Fruit fly (Drosophila melanogaster) whole organism, embryonic: Measurements from ENCODE around the gene Polr1C.

Experiments used
- Asciz ChIP-seq: fragments of 200-800 bp; sonication (Bioruptor generic); optimal IDR thresholded peaks from 2 replicates; lab custom pipeline; 2017; ENCODE audit warnings: missing biosample characterization, mild to moderate bottlenecking, missing genetic modification characterization, missing genetic modification reagents
- CG10209 ChIP-seq: fragments of 200-800 bp; sonication (Bioruptor generic); optimal IDR thresholded peaks from 3 replicates; lab custom pipeline; 2017; ENCODE audit warnings: missing biosample characterization, mild to moderate bottlenecking, missing genetic modification characterization, missing genetic modification reagents
- CG10462 ChIP-seq: fragments of 200-800 bp; sonication (Bioruptor generic); optimal IDR thresholded peaks from 2 replicates; lab custom pipeline; 2016; ENCODE audit warnings: missing biosample characterization, missing genetic modification characterization
- CG11560 ChIP-seq: fragments of 200-800 bp; sonication (Bioruptor generic); IDR thresholded peaks from 3 replicates; pipeline ENCODE4 v1.3.6; 2022; ENCODE audit warnings: missing biosample characterization, missing genetic modification characterization
- CG12299 ChIP-seq: fragments of 200-800 bp; sonication (Bioruptor generic); optimal IDR thresholded peaks from 2 replicates; lab custom pipeline; 2018; ENCODE audit warnings: missing biosample characterization, mild to moderate bottlenecking, missing genetic modification characterization
- CG13775 ChIP-seq: fragments of 200-800 bp; sonication (Bioruptor generic); optimal IDR thresholded peaks from 3 replicates; lab custom pipeline; 2017; ENCODE audit warnings: missing biosample characterization, mild to moderate bottlenecking, missing genetic modification characterization
- CG14965 ChIP-seq: fragments of 200-800 bp; sonication (Bioruptor generic); optimal IDR thresholded peaks from 2 replicates; lab custom pipeline; 2016; ENCODE audit warnings: missing biosample characterization, missing genetic modification characterization, borderline replicate concordance
- CG15269 ChIP-seq: fragments of 200-800 bp; sonication (Bioruptor generic); optimal IDR thresholded peaks from 2 replicates; lab custom pipeline; 2018; ENCODE audit warnings: missing biosample characterization, mild to moderate bottlenecking, missing genetic modification characterization, moderate library complexity
- CG17568 ChIP-seq: fragments of 200-800 bp; sonication (Bioruptor generic); optimal IDR thresholded peaks from 2 replicates; lab custom pipeline; 2018; ENCODE audit warnings: missing biosample characterization, mild to moderate bottlenecking, missing genetic modification characterization, moderate library complexity
- CG17802 ChIP-seq: fragments of 200-800 bp; sonication (Bioruptor generic); optimal IDR thresholded peaks from 2 replicates; lab custom pipeline; 2018; ENCODE audit warnings: missing biosample characterization, mild to moderate bottlenecking, missing genetic modification characterization, moderate library complexity
- CG1792 ChIP-seq: fragments of 200-800 bp; sonication (Bioruptor generic); optimal IDR thresholded peaks from 2 replicates; lab custom pipeline; 2016; ENCODE audit warnings: missing biosample characterization, missing genetic modification characterization
- CG18599 ChIP-seq: fragments of 200-800 bp; sonication (Bioruptor generic); optimal IDR thresholded peaks from 3 replicates; lab custom pipeline; 2017; ENCODE audit warnings: missing biosample characterization, missing genetic modification characterization, mild to moderate bottlenecking, moderate library complexity, missing genetic modification reagents
- CG3838 ChIP-seq: fragments of 200-800 bp; sonication (Bioruptor generic); optimal IDR thresholded peaks from 3 replicates; lab custom pipeline; 2016; ENCODE audit warnings: missing biosample characterization, missing genetic modification characterization
- CG6683 ChIP-seq: fragments of 200-800 bp; sonication (Bioruptor generic); optimal IDR thresholded peaks from 2 replicates; lab custom pipeline; 2017; ENCODE audit warnings: missing biosample characterization, mild to moderate bottlenecking, missing genetic modification characterization, missing genetic modification reagents
- CG7745 ChIP-seq: fragments of 200-800 bp; sonication (Bioruptor generic); optimal IDR thresholded peaks from 2 replicates; lab custom pipeline; 2018; ENCODE audit warnings: missing biosample characterization, mild to moderate bottlenecking, missing genetic modification characterization, moderate library complexity
- CG7839 ChIP-seq: fragments of 200-800 bp; sonication (Bioruptor generic); optimal IDR thresholded peaks from 3 replicates; lab custom pipeline; 2018; ENCODE audit warnings: missing biosample characterization, mild to moderate bottlenecking, missing genetic modification characterization, moderate library complexity
- CG8290 ChIP-seq, 3 experiments: fragments of 200-800 bp; sonication (Bioruptor generic); optimal IDR thresholded peaks; 2 replicates each; lab custom pipeline; 2016 to 2019; ENCODE audit warnings: missing biosample characterization in 3 of 3, missing genetic modification characterization in 3 of 3, mild to moderate bottlenecking in 2 of 3, moderate library complexity in 1 of 3
- CG8924 ChIP-seq: fragments of 200-800 bp; optimal IDR thresholded peaks from 3 replicates; lab custom pipeline; 2019; ENCODE audit warnings: missing biosample characterization, mild to moderate bottlenecking, missing genetic modification characterization, moderate library complexity
- CG9797 ChIP-seq: fragments of 200-800 bp; sonication (Bioruptor generic); optimal IDR thresholded peaks from 3 replicates; lab custom pipeline; 2018; ENCODE audit warnings: missing biosample characterization, mild to moderate bottlenecking, missing genetic modification characterization
- CrebB ChIP-seq: fragments of 200-800 bp; sonication (Bioruptor generic); optimal IDR thresholded peaks from 3 replicates; lab custom pipeline; 2018; ENCODE audit warnings: missing biosample characterization, mild to moderate bottlenecking, missing genetic modification characterization
- D ChIP-seq, 2 experiments: fragments of 200-800 bp in 1 of 2; fragments of >200 bp in 1 of 2; sonication (Bioruptor generic) in 1 of 2; optimal IDR thresholded peaks; 2 replicates in 1 of 2; 3 replicates in 1 of 2; lab custom pipeline; 2017; ENCODE audit warnings: mild to moderate bottlenecking in 1 of 2, missing biosample characterization in 1 of 2, missing genetic modification characterization in 1 of 2, missing genetic modification reagents in 1 of 2
- D19B ChIP-seq: fragments of 200-800 bp; sonication (Bioruptor generic); optimal IDR thresholded peaks from 2 replicates; lab custom pipeline; 2017; ENCODE audit warnings: missing biosample characterization, mild to moderate bottlenecking, missing genetic modification characterization
- Dek ChIP-seq: fragments of 200-800 bp; sonication (Bioruptor generic); optimal IDR thresholded peaks from 3 replicates; lab custom pipeline; 2019; ENCODE audit warnings: missing biosample characterization, mild to moderate bottlenecking, missing genetic modification characterization, moderate library complexity
- Doc2 ChIP-seq: fragments of 200-800 bp; sonication (Bioruptor generic); IDR thresholded peaks from 2 replicates; pipeline ENCODE4 v1.3.6; 2022; ENCODE audit warnings: missing biosample characterization, missing genetic modification characterization
- Dref ChIP-seq: fragments of 200-800 bp; sonication (Bioruptor generic); IDR thresholded peaks from 2 replicates; pipeline ENCODE4 v1.3.6; 2022; ENCODE audit warnings: missing biosample characterization, missing genetic modification characterization
- HLH3B ChIP-seq: fragments of 200-800 bp; sonication (Bioruptor generic); IDR thresholded peaks from 2 replicates; pipeline ENCODE4 v1.3.6; 2022; ENCODE audit warnings: missing biosample characterization, missing genetic modification characterization
- Hr51 ChIP-seq, 2 experiments: fragments of 200-800 bp; sonication (Bioruptor generic); optimal IDR thresholded peaks; 2 replicates in 1 of 2; 3 replicates in 1 of 2; lab custom pipeline; 2016 to 2018; ENCODE audit warnings: missing biosample characterization in 2 of 2, missing genetic modification characterization in 2 of 2, mild to moderate bottlenecking in 1 of 2, moderate library complexity in 1 of 2
- Hsf ChIP-seq: fragments of 200-800 bp; sonication (Bioruptor generic); optimal IDR thresholded peaks from 3 replicates; lab custom pipeline; 2016; ENCODE audit warnings: missing biosample characterization, missing genetic modification characterization
- MTF-1 ChIP-seq: fragments of 200-800 bp; sonication (Bioruptor generic); optimal IDR thresholded peaks from 2 replicates; lab custom pipeline; 2018; ENCODE audit warnings: missing biosample characterization, mild to moderate bottlenecking, missing genetic modification characterization, borderline replicate concordance
- Side ChIP-seq: fragments of 200-800 bp; sonication (Bioruptor generic); optimal IDR thresholded peaks from 2 replicates; lab custom pipeline; 2016; ENCODE audit warnings: missing biosample characterization, missing genetic modification characterization
- aop ChIP-seq: fragments of 200-800 bp; sonication (Bioruptor generic); IDR thresholded peaks from 2 replicates; pipeline ENCODE4 v1.3.6; 2022; ENCODE audit warnings: missing biosample characterization, missing genetic modification characterization
- ara ChIP-seq: fragments of 200-800 bp; sonication (Bioruptor generic); IDR thresholded peaks from 2 replicates; pipeline ENCODE4 v1.3.6; 2022; ENCODE audit warnings: missing biosample characterization, missing genetic modification characterization
- ash1 ChIP-seq: fragments of 200-800 bp; sonication (Bioruptor generic); optimal IDR thresholded peaks from 2 replicates; lab custom pipeline; 2018; ENCODE audit warnings: missing biosample characterization, mild to moderate bottlenecking, missing genetic modification characterization
- corto ChIP-seq: fragments of 200-800 bp; sonication (Bioruptor generic); optimal IDR thresholded peaks from 2 replicates; lab custom pipeline; 2016; ENCODE audit warnings: missing biosample characterization, mild to moderate bottlenecking, missing genetic modification characterization, moderate library complexity
- croc ChIP-seq: fragments of 200-800 bp; sonication (Bioruptor generic); conservative IDR thresholded peaks from 3 replicates; pipeline ENCODE4 v1.3.6; 2022; ENCODE audit warnings: missing biosample characterization, missing genetic modification characterization
- da ChIP-seq: fragments of 200-800 bp; sonication (Bioruptor generic); optimal IDR thresholded peaks from 2 replicates; lab custom pipeline; 2016; ENCODE audit warnings: missing biosample characterization, missing genetic modification characterization
- en ChIP-seq: fragments of 200-800 bp; sonication (Bioruptor generic); optimal IDR thresholded peaks from 2 replicates; lab custom pipeline; 2016; ENCODE audit warnings: missing biosample characterization, missing genetic modification characterization
- gcm ChIP-seq: fragments of 200-800 bp; sonication (Bioruptor generic); optimal IDR thresholded peaks from 2 replicates; lab custom pipeline; 2019; ENCODE audit warnings: missing biosample characterization, mild to moderate bottlenecking, missing genetic modification characterization, moderate library complexity
- jumu ChIP-seq: fragments of 200-800 bp; sonication (Bioruptor generic); optimal IDR thresholded peaks from 3 replicates; lab custom pipeline; 2016; ENCODE audit warnings: missing biosample characterization, missing genetic modification characterization
- kah ChIP-seq: fragments of 200-800 bp; sonication (Bioruptor generic); optimal IDR thresholded peaks from 2 replicates; lab custom pipeline; 2018; ENCODE audit warnings: missing biosample characterization, mild to moderate bottlenecking, missing genetic modification characterization
- lilli ChIP-seq: fragments of 200-800 bp; sonication (Bioruptor generic); optimal IDR thresholded peaks from 3 replicates; lab custom pipeline; 2016; ENCODE audit warnings: missing biosample characterization, missing genetic modification characterization
- mam ChIP-seq: fragments of 200-800 bp; sonication (Bioruptor generic); optimal IDR thresholded peaks from 3 replicates; lab custom pipeline; 2016; ENCODE audit warnings: missing biosample characterization, missing genetic modification characterization
- pb ChIP-seq: fragments of 200-800 bp; sonication (Bioruptor generic); optimal IDR thresholded peaks from 3 replicates; lab custom pipeline; 2016; ENCODE audit warnings: missing biosample characterization, missing genetic modification characterization
- pita ChIP-seq: fragments of 200-800 bp; sonication (Bioruptor generic); optimal IDR thresholded peaks from 2 replicates; lab custom pipeline; 2017; ENCODE audit warnings: missing biosample characterization, mild to moderate bottlenecking, missing genetic modification characterization
- pum ChIP-seq: fragments of 200-800 bp; sonication (Bioruptor generic); optimal IDR thresholded peaks from 2 replicates; lab custom pipeline; 2016; ENCODE audit warnings: missing biosample characterization, missing genetic modification characterization
- schlank ChIP-seq: fragments of 200-800 bp; sonication (Bioruptor generic); optimal IDR thresholded peaks from 2 replicates; lab custom pipeline; 2018; ENCODE audit warnings: missing biosample characterization, mild to moderate bottlenecking, missing genetic modification characterization
- vnd ChIP-seq: fragments of 200-800 bp; sonication (Bioruptor generic); IDR thresholded peaks from 3 replicates; pipeline ENCODE4 v1.3.6; 2022; ENCODE audit warnings: missing biosample characterization, missing genetic modification characterization; ENCODE audit not compliant: partially characterized antibody
- wor ChIP-seq: fragments of 200-800 bp; sonication (Bioruptor generic); IDR thresholded peaks from 2 replicates; pipeline ENCODE4 v1.3.6; 2022; ENCODE audit warnings: missing biosample characterization, missing genetic modification characterization
- zfh2 ChIP-seq: fragments of 200-800 bp; sonication (Bioruptor generic); optimal IDR thresholded peaks from 2 replicates; lab custom pipeline; 2016; ENCODE audit warnings: missing biosample characterization, missing genetic modification characterization

Gene Polr1C

DNA sequence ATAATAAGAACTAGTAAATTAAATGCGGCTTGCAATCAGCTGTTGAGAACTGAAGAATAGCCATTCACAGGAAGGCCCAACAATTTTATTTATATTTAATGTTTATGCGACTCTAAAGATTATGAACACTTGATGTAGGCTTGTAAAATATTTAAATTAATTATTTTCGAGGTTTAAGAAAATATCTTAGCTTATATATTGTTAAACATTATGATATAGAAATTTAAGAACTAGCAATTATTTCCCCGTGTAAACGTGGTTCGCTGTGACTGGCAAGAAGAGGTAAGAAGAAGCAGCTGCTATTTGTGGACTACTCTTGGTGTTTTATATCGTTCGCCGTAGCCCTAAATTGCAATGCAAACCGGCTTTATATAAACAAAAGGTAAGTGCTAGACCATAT lies 23.5 kb upstream of the Polr1C start, which contains the start of the genes mRpL24 and betaggt-I (continued):
- TF ChIP-seq HLH3B (peak; percentile 96), CG9797 (peak; percentile 31), Doc2 (GFP tag; lab: Robert Waterston, UW) (peak; percentile 84), CG1792 (GFP tag; lab: Kevin White, UChicago) (peak; percentile 62), corto (GFP tag; lab: Kevin White, UChicago) (peak; percentile 89), CG11560 (peak; percentile 83), Side (GFP tag; lab: Kevin White, UChicago) (peak; percentile 63), kah (GFP tag; lab: Kevin White, UChicago) (peak; percentile 80), aop (peak; percentile 87), Hsf (GFP tag; lab: Kevin White, UChicago) (peak; percentile 93), ash1 (GFP tag; lab: Kevin White, UChicago) (peak; percentile 25), CG10462 (GFP tag; lab: Kevin White, UChicago) (peak; percentile 91), pb (no peak), zfh2 (GFP tag; lab: Kevin White, UChicago) (peak; percentile 87), CrebB (peak; percentile 92), CG3838 (GFP tag; lab: Kevin White, UChicago) (peak; percentile 87), CG7839 (peak; percentile 97), lilli (GFP tag; lab: Kevin White, UChicago) (peak; percentile 96), pum (GFP tag; lab: Kevin White, UChicago) (peak; percentile 80), Dref (peak; percentile 40), pita (GFP tag; lab: Kevin White, UChicago) (no peak), CG7745 (tag; lab: Kevin White, UChicago) (peak; percentile 58), Asciz (GFP tag; lab: Kevin White, UChicago) (peak; percentile 90), CG17568 (GFP tag; lab: Kevin White, UChicago) (no peak), schlank (tag; lab: Kevin White, UChicago) (peak; percentile 86), mam (peak; percentile 83), vnd (GFP tag; lab: Robert Waterston, UW) (no peak), jumu (peak; percentile 64), en (GFP tag; lab: Kevin White, UChicago) (peak; percentile 42), da (GFP tag; lab: Kevin White, UChicago) (peak; percentile 44), CG8290 (GFP tag; optimal IDR thresholded peaks at IDR 0.05; lab: Kevin White, UChicago) (peak; percentile 84), CG8290 (tag; optimal IDR thresholded peaks at IDR 0.05; lab: Kevin White, UChicago) (peak; percentile 9 to 74), CG15269 (tag; lab: Kevin White, UChicago) (peak; percentile 97), CG17802 (tag; lab: Kevin White, UChicago) (peak; percentile 84), D19B (GFP tag; lab: Kevin White, UChicago) (peak; percentile 88), CG8924 (tag; lab: Kevin White, UChicago) (peak; percentile 98), D (optimal IDR thresholded peaks at IDR 0.05; lab: Kevin White, UChicago) (no peak), D (GFP tag; optimal IDR thresholded peaks at IDR 0.05; lab: Kevin White, UChicago) (peak; percentile 90), CG13775 (GFP tag; lab: Kevin White, UChicago) (peak; percentile 97), CG10209 (GFP tag; lab: Kevin White, UChicago) (peak; percentile 95), CG6683 (peak; percentile 90), CG12299 (peak; percentile 96), wor (GFP tag; lab: Robert Waterston, UW) (peak; percentile 93), Hr51 (GFP tag; optimal IDR thresholded peaks at IDR 0.05; lab: Kevin White, UChicago) (peak; percentile 85 to 97), gcm (GFP tag; lab: Kevin White, UChicago) (peak; percentile 96), Dek (tag; lab: Kevin White, UChicago) (peak; percentile 97), MTF-1 (GFP tag; lab: Kevin White, UChicago) (peak; percentile 87), CG18599 (GFP tag; lab: Kevin White, UChicago) (peak; percentile 97), ara (GFP tag; lab: Robert Waterston, UW) (peak; percentile 97), croc (GFP tag; lab: Robert Waterston, UW) (peak; percentile 93), CG14965 (GFP tag; lab: Kevin White, UChicago) (no peak)
